Fruit fly (Drosophila melanogaster): Measurements from ENCODE around the gene CG10650.

CG10650 gene

dm6 chr2L:18982826-18983758 is 12.6 kb downstream of the CG10650 start (continued):
- TF ChIP-seq en (GFP tag; optimal IDR thresholded peaks at IDR 0.05) (no peak), CG16815 (GFP tag; optimal IDR thresholded peaks at IDR 0.05) (no peak), CG11085 (GFP tag; IDR thresholded peaks at IDR 0.05) (no peak), z (GFP tag; IDR thresholded peaks at IDR 0.05) (no peak), h (optimal IDR thresholded peaks at IDR 0.05) (no peak), sr (GFP tag; IDR thresholded peaks at IDR 0.05) (no peak), CG10979 (tag; optimal IDR thresholded peaks at IDR 0.05) (no peak), CG30403 (GFP tag; optimal IDR thresholded peaks at IDR 0.05) (peak; percentile 4), caup (GFP tag; optimal IDR thresholded peaks at IDR 0.05; ENCODE audit: severe bottlenecking) (no peak), CG3065 (GFP tag; optimal IDR thresholded peaks at IDR 0.05) (no peak)

dm6 chr2L:18981947-18982579 is 13.7 kb downstream of the CG10650 start:
- TF ChIP-seq prd (optimal IDR thresholded peaks at IDR 0.05), result no peak
- peak; percentile 44; the same call in 2 of the 3 replicates for TF ChIP-seq prd (GFP tag; IDR thresholded peaks at IDR 0.05)
- peak; percentile 25 for TF ChIP-seq CG30431 (GFP tag; optimal IDR thresholded peaks at IDR 0.05)
- no peak for TF ChIP-seq insv (GFP tag; optimal IDR thresholded peaks at IDR 0.05)
- TF ChIP-seq NFAT (GFP tag; IDR thresholded peaks at IDR 0.05), result no peak
- peak; percentile 46 for TF ChIP-seq CG8388 (GFP tag; optimal IDR thresholded peaks at IDR 0.05)
- TF ChIP-seq lmd (GFP tag; IDR thresholded peaks at IDR 0.05), result peak; percentile 48
- TF ChIP-seq Spps (tag; optimal IDR thresholded peaks at IDR 0.05), result peak; percentile 24
- peak; percentile 69 for TF ChIP-seq gem (tag; optimal IDR thresholded peaks at IDR 0.05)
- no peak for TF ChIP-seq repo (GFP tag; optimal IDR thresholded peaks at IDR 0.05)
- peak; percentile 83 for TF ChIP-seq sens (GFP tag)
- peak; percentile 1 for TF ChIP-seq CG15696 (tag; optimal IDR thresholded peaks at IDR 0.05)
- no peak for TF ChIP-seq CG13123 (GFP tag; optimal IDR thresholded peaks at IDR 0.05)
- peak; percentile 24 for TF ChIP-seq Asciz (GFP tag; optimal IDR thresholded peaks at IDR 0.05)
- TF ChIP-seq shn (GFP tag; optimal IDR thresholded peaks at IDR 0.05), result no peak
- no peak for TF ChIP-seq usp (GFP tag; optimal IDR thresholded peaks at IDR 0.05)
- TF ChIP-seq bcd (GFP tag; optimal IDR thresholded peaks at IDR 0.05), result peak; percentile 7
- TF ChIP-seq Vsx1 (GFP tag; optimal IDR thresholded peaks at IDR 0.05), result peak; percentile 36
- TF ChIP-seq CG2712 (tag; optimal IDR thresholded peaks at IDR 0.05), result peak; percentile 65
- no peak for TF ChIP-seq CG6654 (GFP tag; optimal IDR thresholded peaks at IDR 0.05)
- no peak for TF ChIP-seq bowl (GFP tag; IDR thresholded peaks at IDR 0.05)
- TF ChIP-seq Fer1 (GFP tag; optimal IDR thresholded peaks at IDR 0.05), result no peak
- TF ChIP-seq dmrt99B (tag; optimal IDR thresholded peaks at IDR 0.05), result peak; percentile 68
- no peak for TF ChIP-seq CG9876 (GFP tag; optimal IDR thresholded peaks at IDR 0.05)
- no peak for TF ChIP-seq B-H2 (GFP tag; optimal IDR thresholded peaks at IDR 0.05)
- TF ChIP-seq CG1529 (GFP tag; optimal IDR thresholded peaks at IDR 0.05), result peak; percentile 29
- peak; percentile 58 for TF ChIP-seq nmo (GFP tag; optimal IDR thresholded peaks at IDR 0.05)
- peak; percentile 35 for TF ChIP-seq CG12391 (tag; optimal IDR thresholded peaks at IDR 0.05)
- TF ChIP-seq CG7839 (tag; optimal IDR thresholded peaks at IDR 0.05), result peak; percentile 40
- no peak for TF ChIP-seq CG14050 (GFP tag; IDR thresholded peaks at IDR 0.05)
- TF ChIP-seq z (GFP tag; IDR thresholded peaks at IDR 0.05), result peak; percentile 33; the same call in 1 of the 3 replicates
- TF ChIP-seq gcm (GFP tag; optimal IDR thresholded peaks at IDR 0.05), result peak; percentile 43
- 0 out of 2 replicates have a peak, but pooled peaks have one; percentile 9 for TF ChIP-seq crol (GFP tag; IDR thresholded peaks at IDR 0.05)
- 0 out of 3 replicates have a peak, but pooled peaks have one; percentile 33 for TF ChIP-seq CG11695 (GFP tag; IDR thresholded peaks at IDR 0.05)
- TF ChIP-seq CoRest (tag; optimal IDR thresholded peaks at IDR 0.05), result peak; percentile 16
- TF ChIP-seq CG10979 (tag; optimal IDR thresholded peaks at IDR 0.05), result peak; percentile 64
- peak; percentile 20 for TF ChIP-seq Xbp1 (GFP tag; optimal IDR thresholded peaks at IDR 0.05)
- 0 out of 2 replicates have a peak, but pooled peaks have one; percentile 9 for TF ChIP-seq CG32767 (GFP tag; IDR thresholded peaks at IDR 0.05)
- peak; percentile 64 for TF ChIP-seq CG17359 (tag; optimal IDR thresholded peaks at IDR 0.05)

Data from whole organism, embryonic.